Worm (Caenorhabditis elegans) whole organism, mixed stage, embryonic: ENCODE measurements around the gene spl-3.
A peak's percentile ranks its signal among the peaks of the same experiment; 100 is the strongest.

ENCODE experiments used
- bed-3 ChIP-seq: fragments of 200-800 bp; sonication (Bioruptor generic); optimal IDR thresholded peaks from 3 replicates; lab custom pipeline; 2018; ENCODE audit warnings: mild to moderate bottlenecking, missing genetic modification characterization, moderate library complexity, missing compliant biosample characterization
- blmp-1 ChIP-seq: fragments of 150-350 bp; optimal IDR thresholded peaks from 2 replicates; lab custom pipeline; 2014; ENCODE audit warnings: missing biosample characterization, missing genetic modification characterization
- ceh-39 ChIP-seq: fragments of 150-350 bp; optimal IDR thresholded peaks from 2 replicates; lab custom pipeline; 2014; ENCODE audit warnings: missing biosample characterization, missing genetic modification characterization
- ceh-43 ChIP-seq: fragments of 200-800 bp; sonication (Bioruptor generic); optimal IDR thresholded peaks from 2 replicates; lab custom pipeline; 2018; ENCODE audit warnings: mild to moderate bottlenecking, missing genetic modification characterization, moderate library complexity, missing compliant biosample characterization
- ceh-83 ChIP-seq: fragments of 200-800 bp; sonication (Bioruptor generic); optimal IDR thresholded peaks from 2 replicates; lab custom pipeline; 2018; ENCODE audit warnings: mild to moderate bottlenecking, missing genetic modification characterization, missing compliant biosample characterization
- ces-1 ChIP-seq: fragments of 150-350 bp; optimal IDR thresholded peaks from 2 replicates; lab custom pipeline; 2014; ENCODE audit warnings: missing biosample characterization, missing genetic modification reagents, missing genetic modification characterization
- drap-1 ChIP-seq: fragments of 200-800 bp; sonication (Bioruptor generic); optimal IDR thresholded peaks from 3 replicates; lab custom pipeline; 2018; ENCODE audit warnings: mild to moderate bottlenecking, missing genetic modification characterization, missing compliant biosample characterization
- elt-1 ChIP-seq: sonication (generic microtip); optimal IDR thresholded peaks from 2 replicates; lab custom pipeline; 2017; ENCODE audit warnings: missing genetic modification characterization, mild to moderate bottlenecking, missing compliant biosample characterization, antibody characterized with exemption, moderate library complexity, borderline replicate concordance; ENCODE audit not compliant: insufficient read depth
- elt-3 ChIP-seq: fragments of 150-350 bp; optimal IDR thresholded peaks from 2 replicates; lab custom pipeline; 2014; ENCODE audit warnings: missing biosample characterization, missing genetic modification characterization
- flh-1 ChIP-seq: fragments of 200-800 bp; sonication (Bioruptor generic); optimal IDR thresholded peaks from 2 replicates; lab custom pipeline; 2018; ENCODE audit warnings: mild to moderate bottlenecking, missing genetic modification characterization, moderate library complexity, missing compliant biosample characterization
- ham-2 ChIP-seq: fragments of 200-800 bp; sonication (Bioruptor generic); optimal IDR thresholded peaks from 2 replicates; lab custom pipeline; 2018; ENCODE audit warnings: mild to moderate bottlenecking, missing genetic modification characterization, missing compliant biosample characterization
- lin-13 ChIP-seq: fragments of 150-350 bp; optimal IDR thresholded peaks from 2 replicates; lab custom pipeline; 2014; ENCODE audit warnings: missing biosample characterization, missing genetic modification characterization
- lin-32 ChIP-seq: fragments of 200-800 bp; sonication (Bioruptor generic); optimal IDR thresholded peaks from 2 replicates; lab custom pipeline; 2018; ENCODE audit warnings: mild to moderate bottlenecking, missing genetic modification characterization, missing compliant biosample characterization
- lsy-2 ChIP-seq: fragments of 150-350 bp; optimal IDR thresholded peaks from 2 replicates; lab custom pipeline; 2014; ENCODE audit warnings: missing biosample characterization, missing genetic modification characterization
- mab-5 ChIP-seq: fragments of 150-350 bp; optimal IDR thresholded peaks from 2 replicates; lab custom pipeline; 2014; ENCODE audit warnings: missing biosample characterization, missing genetic modification characterization
- mep-1 ChIP-seq: fragments of 150-350 bp; optimal IDR thresholded peaks from 2 replicates; lab custom pipeline; 2017; ENCODE audit warnings: missing biosample characterization, missing genetic modification reagents, missing genetic modification characterization, inconsistent platforms
- nhr-2 ChIP-seq: fragments of 150-350 bp; optimal IDR thresholded peaks from 2 replicates; lab custom pipeline; 2014; ENCODE audit warnings: missing biosample characterization, missing genetic modification characterization
- nhr-237 ChIP-seq: fragments of 150-350 bp; optimal IDR thresholded peaks from 2 replicates; lab custom pipeline; 2014; ENCODE audit warnings: missing biosample characterization, missing genetic modification characterization
- nhr-28 ChIP-seq: fragments of 150-350 bp; optimal IDR thresholded peaks from 2 replicates; lab custom pipeline; 2014; ENCODE audit warnings: missing biosample characterization, missing genetic modification characterization
- nhr-76 ChIP-seq: sonication (generic microtip); optimal IDR thresholded peaks from 2 replicates; lab custom pipeline; 2017; ENCODE audit warnings: missing biosample characterization, missing genetic modification characterization
- pha-4 ChIP-seq: fragments of 150-350 bp; optimal IDR thresholded peaks from 2 replicates; lab custom pipeline; 2018; ENCODE audit warnings: missing biosample characterization, missing genetic modification reagents, missing genetic modification characterization
- sem-2 ChIP-seq: fragments of 200-800 bp; sonication (Bioruptor generic); optimal IDR thresholded peaks from 2 replicates; lab custom pipeline; 2018; ENCODE audit warnings: mild to moderate bottlenecking, missing genetic modification characterization, missing compliant biosample characterization
- snpc-4 ChIP-seq: fragments of 150-350 bp; optimal IDR thresholded peaks from 2 replicates; lab custom pipeline; 2014; ENCODE audit warnings: missing biosample characterization, missing genetic modification characterization
- sptf-1 ChIP-seq: sonication (generic microtip); optimal IDR thresholded peaks from 2 replicates; lab custom pipeline; 2017; ENCODE audit warnings: mild to moderate bottlenecking, missing genetic modification characterization, moderate library complexity, missing compliant biosample characterization
- unc-120 ChIP-seq: sonication (generic microtip); optimal IDR thresholded peaks from 2 replicates; lab custom pipeline; 2017; ENCODE audit warnings: missing genetic modification characterization, missing compliant biosample characterization; ENCODE audit not compliant: poor library complexity, severe bottlenecking
- unc-39 ChIP-seq: fragments of 150-350 bp; optimal IDR thresholded peaks from 2 replicates; lab custom pipeline; 2014; ENCODE audit warnings: missing biosample characterization, missing genetic modification characterization
- unc-62 ChIP-seq: fragments of 150-350 bp; optimal IDR thresholded peaks from 2 replicates; lab custom pipeline; 2014; ENCODE audit warnings: missing biosample characterization, missing genetic modification reagents, missing genetic modification characterization
- zip-8 ChIP-seq: fragments of 150-350 bp; optimal IDR thresholded peaks from 2 replicates; lab custom pipeline; 2014; ENCODE audit warnings: missing biosample characterization, missing genetic modification characterization
- ztf-11 ChIP-seq: fragments of 150-350 bp; optimal IDR thresholded peaks from 2 replicates; lab custom pipeline; 2014; ENCODE audit warnings: missing biosample characterization, missing genetic modification characterization

Gene spl-3

DNA sequence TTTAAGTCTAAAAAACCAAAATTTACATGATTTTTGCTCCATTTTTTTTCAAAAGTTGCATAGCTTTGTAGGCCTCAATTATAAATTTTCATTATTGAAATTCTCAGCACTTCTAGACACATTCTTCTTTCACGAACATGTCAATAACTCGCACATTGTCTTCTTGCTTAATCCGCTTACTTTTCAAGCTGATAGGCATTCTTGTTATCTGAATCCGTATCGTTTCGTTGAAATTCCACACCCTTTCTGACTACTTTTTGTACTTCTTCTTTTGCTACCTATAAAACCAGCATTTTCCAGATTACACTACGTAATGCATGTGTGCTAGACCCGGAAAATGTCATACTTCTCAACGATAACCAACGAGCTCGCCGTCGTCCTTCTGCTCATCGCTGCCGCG lies 23.4 kb downstream of the spl-3 start, which contains the start of gene W09G12.9:
Gene W09G12.9 (plus strand): TSS at position 301 of the 400 bp plus-strand sequence.
- TF ChIP-seq pha-4 (tag; lab: Kevin White, UChicago) (no peak), drap-1 (no peak), ztf-11 (tag; lab: Kevin White, UChicago) (no peak), nhr-237 (no peak), lsy-2 (tag; lab: Kevin White, UChicago) (no peak), sptf-1 (tag; lab: Kevin White, UChicago) (no peak), mep-1 (no peak), bed-3 (GFP tag; lab: Kevin White, UChicago) (no peak), snpc-4 (no peak), nhr-28 (tag; lab: Kevin White, UChicago) (no peak), ceh-43 (GFP tag; lab: Kevin White, UChicago) (no peak), nhr-2 (tag; lab: Kevin White, UChicago) (no peak), unc-62 (GFP tag; lab: Kevin White, UChicago) (no peak), blmp-1 (tag; lab: Kevin White, UChicago) (no peak), lin-13 (tag; lab: Kevin White, UChicago) (no peak), sem-2 (GFP tag; lab: Kevin White, UChicago) (no peak), zip-8 (tag; lab: Kevin White, UChicago) (no peak), ces-1 (GFP tag; lab: Kevin White, UChicago) (no peak), elt-3 (tag; lab: Kevin White, UChicago) (no peak), flh-1 (GFP tag; lab: Kevin White, UChicago) (no peak)

DNA sequence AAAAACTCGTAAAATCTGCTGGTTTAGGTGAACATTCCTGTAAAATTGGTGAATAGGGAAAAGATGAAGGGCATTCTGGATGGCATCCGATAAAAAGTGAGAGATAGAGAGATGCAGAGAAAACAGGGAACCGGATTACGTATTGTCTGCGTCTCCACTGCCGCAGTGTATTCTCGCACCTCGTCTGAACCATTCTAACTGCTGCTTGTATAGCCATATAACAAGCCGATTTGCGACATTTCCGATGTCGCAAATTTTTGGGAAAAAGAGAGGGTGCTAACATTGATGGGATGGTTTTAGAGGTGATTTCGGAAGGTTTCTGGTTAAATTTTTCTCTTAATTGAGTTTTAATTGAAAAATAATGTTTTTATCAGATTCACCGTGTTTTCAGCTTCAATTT lies 28.3 kb downstream of the spl-3 start, which contains the start of gene W09G12.10:
Gene W09G12.10 (minus strand): TSS at position 121 of the 400 bp plus-strand sequence.
- TF ChIP-seq ces-1 (GFP tag; lab: Kevin White, UChicago) (peak; percentile 19), ham-2 (peak; percentile 73), ceh-39 (tag; lab: Kevin White, UChicago) (no peak)
- TF ChIP-seq, all 35 proteins: peak for 2

DNA sequence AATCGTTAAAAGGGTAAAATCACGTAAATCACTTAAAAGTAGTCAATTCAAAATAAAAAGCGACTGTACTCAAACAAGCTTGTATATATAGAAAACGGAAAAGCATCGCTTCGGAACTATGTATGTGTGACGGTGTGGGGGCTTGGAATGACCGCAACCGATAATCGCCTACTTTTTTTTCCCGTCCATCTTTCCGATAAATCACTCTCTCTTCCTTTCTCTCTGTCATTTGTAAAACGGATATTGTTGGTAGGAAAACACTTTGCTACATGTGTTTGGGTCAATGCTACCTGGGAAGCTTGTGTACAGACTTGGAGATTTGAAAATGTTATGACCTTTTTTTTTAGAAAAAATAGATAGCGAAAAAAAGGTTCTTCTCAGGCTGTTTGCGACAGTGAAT lies 31.9 kb downstream of the spl-3 start:
- TF ChIP-seq elt-1 (tag; lab: Kevin White, UChicago) = no peak
- TF ChIP-seq ham-2 = no peak
- no peak for TF ChIP-seq unc-39 (tag; lab: Kevin White, UChicago)
- no peak for TF ChIP-seq nhr-2 (tag; lab: Kevin White, UChicago)
- no peak for TF ChIP-seq ztf-11 (tag; lab: Kevin White, UChicago)
- no peak for TF ChIP-seq unc-120 (tag; lab: Kevin White, UChicago)
- TF ChIP-seq pha-4 (tag; lab: Kevin White, UChicago) = no peak
- TF ChIP-seq mep-1 = no peak
- no peak for TF ChIP-seq nhr-76
- TF ChIP-seq snpc-4 = no peak
- TF ChIP-seq mab-5 (tag; lab: Kevin White, UChicago) = no peak
- TF ChIP-seq lin-32 = no peak
- TF ChIP-seq bed-3 (GFP tag; lab: Kevin White, UChicago) = no peak
- no peak for TF ChIP-seq nhr-28 (tag; lab: Kevin White, UChicago)
- no peak for TF ChIP-seq ceh-83 (GFP tag; lab: Kevin White, UChicago)
- TF ChIP-seq sptf-1 (tag; lab: Kevin White, UChicago) = no peak
- TF ChIP-seq unc-62 (GFP tag; lab: Kevin White, UChicago) = no peak

DNA sequence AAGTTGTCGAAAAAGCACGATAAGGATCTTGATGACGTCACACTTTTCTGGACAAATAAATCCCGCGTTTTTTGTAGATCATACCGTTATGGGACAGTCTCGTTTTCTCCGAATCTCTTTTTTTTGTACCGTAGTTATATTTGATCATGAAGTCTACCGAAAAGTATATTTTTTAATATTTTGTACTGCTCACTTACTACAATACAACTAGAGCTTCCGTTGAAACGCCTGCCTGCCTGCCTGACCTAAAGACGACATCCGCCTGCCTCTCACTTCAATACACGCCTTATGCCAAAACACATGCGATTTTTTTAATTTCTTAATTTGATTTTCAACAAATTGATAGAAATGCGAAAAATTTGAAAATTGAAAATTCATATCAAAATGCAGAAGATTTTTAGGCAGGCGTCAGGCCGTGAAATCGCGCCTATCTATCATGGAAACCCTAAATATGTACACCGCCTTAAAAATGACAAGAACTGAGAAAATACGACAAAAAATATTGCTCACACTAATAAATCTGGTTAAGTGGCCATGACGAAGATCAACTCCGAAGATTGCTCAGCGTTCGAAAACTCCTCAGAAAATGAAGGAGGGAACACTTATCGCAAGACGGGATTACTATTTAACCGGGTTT lies 32.8 kb downstream of the spl-3 start, which contains the start of gene W09G12.8:
Gene W09G12.8 (plus strand): TSS at position 587 of the 637 bp plus-strand sequence.
- TF ChIP-seq mab-5 (tag; lab: Kevin White, UChicago) (no peak), lin-13 (tag; lab: Kevin White, UChicago) (no peak), snpc-4 (no peak), blmp-1 (tag; lab: Kevin White, UChicago) (no peak), zip-8 (tag; lab: Kevin White, UChicago) (peak; percentile 0), unc-39 (tag; lab: Kevin White, UChicago) (no peak)

DNA sequence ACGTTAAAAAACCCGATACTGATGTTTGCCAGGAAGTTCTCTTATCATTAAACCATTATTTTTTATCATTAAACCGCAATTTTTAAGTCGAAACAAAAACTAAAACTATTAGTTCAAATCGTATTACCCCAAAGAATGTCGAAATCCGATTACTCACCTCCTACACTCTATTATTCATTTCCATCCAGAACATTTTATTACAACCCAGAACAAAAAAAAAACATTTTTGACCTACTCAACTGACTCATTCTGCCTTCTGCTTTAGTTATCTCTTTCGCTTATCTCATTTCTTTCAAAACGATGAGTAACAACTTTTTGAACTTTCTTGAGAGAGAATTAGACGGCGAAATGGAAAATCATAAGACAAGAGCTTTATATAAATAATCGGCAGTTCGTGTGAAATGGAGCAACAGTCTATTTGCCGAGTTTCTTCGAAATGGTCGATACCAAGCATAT lies 35.8 kb downstream of the spl-3 start, which contains the start of gene W09G12.7:
Gene W09G12.7 (plus strand): TSS at position 406 of the 456 bp plus-strand sequence.
- TF ChIP-seq lin-13 (tag; lab: Kevin White, UChicago) = no peak
- TF ChIP-seq unc-39 (tag; lab: Kevin White, UChicago) = no peak
- TF ChIP-seq, all 35 proteins: peak for 0
